Worm (Caenorhabditis elegans) whole organism, early embryonic: Measurements from ENCODE around the gene cdc-25.3.
A peak's percentile ranks its signal among the peaks of the same experiment; 100 is the strongest.

Experiments used
- B0310.2 ChIP-seq: sonication (generic microtip); optimal IDR thresholded peaks from 2 replicates; lab custom pipeline; 2016; ENCODE audit warnings: mild to moderate bottlenecking, missing genetic modification characterization, missing compliant biosample characterization
- F13C5.2 ChIP-seq: sonication (generic microtip); optimal IDR thresholded peaks from 2 replicates; lab custom pipeline; 2017; ENCODE audit warnings: mild to moderate bottlenecking, missing genetic modification characterization, inconsistent platforms, missing compliant biosample characterization
- aly-1 ChIP-seq: sonication (generic microtip); optimal IDR thresholded peaks from 2 replicates; lab custom pipeline; 2016; ENCODE audit warnings: missing genetic modification characterization, missing compliant biosample characterization
- ama-1 ChIP-seq: fragments of 150-350 bp; optimal IDR thresholded peaks from 2 replicates; lab custom pipeline; 2014
- ceh-13 ChIP-seq: fragments of 200-800 bp; sonication (Bioruptor generic); optimal IDR thresholded peaks from 2 replicates; lab custom pipeline; 2018; ENCODE audit warnings: mild to moderate bottlenecking, missing genetic modification characterization, missing compliant biosample characterization
- ceh-36 ChIP-seq: sonication (generic microtip); optimal IDR thresholded peaks from 2 replicates; lab custom pipeline; 2016; ENCODE audit warnings: missing genetic modification characterization, inconsistent platforms, missing compliant biosample characterization
- ets-7 ChIP-seq: sonication (generic microtip); optimal IDR thresholded peaks from 2 replicates; lab custom pipeline; 2016; ENCODE audit warnings: missing genotype, missing genetic modification characterization, missing compliant biosample characterization
- flt-1 ChIP-seq: fragments of 200-800 bp; sonication (Bioruptor generic); IDR thresholded peaks from 2 replicates; pipeline ENCODE4 v1.3.6; 2022; ENCODE audit warnings: missing genetic modification characterization, missing compliant biosample characterization
- hmbx-1 ChIP-seq: sonication (generic microtip); optimal IDR thresholded peaks from 2 replicates; lab custom pipeline; 2016; ENCODE audit warnings: mild to moderate bottlenecking, missing genetic modification characterization, missing compliant biosample characterization
- hmg-4 ChIP-seq: fragments of 200-800 bp; sonication (Bioruptor generic); optimal IDR thresholded peaks from 2 replicates; lab custom pipeline; 2018; ENCODE audit warnings: mild to moderate bottlenecking, missing genetic modification characterization, missing compliant biosample characterization
- hnd-1 ChIP-seq: sonication (generic microtip); optimal IDR thresholded peaks from 2 replicates; lab custom pipeline; 2016; ENCODE audit warnings: missing genetic modification characterization, missing compliant biosample characterization
- pes-1 ChIP-seq: fragments of 200-800 bp; sonication (Bioruptor generic); IDR thresholded peaks from 2 replicates; pipeline ENCODE4 v1.3.6; 2022; ENCODE audit warnings: missing genetic modification reagents, missing genetic modification characterization, missing compliant biosample characterization
- scrt-1 ChIP-seq: fragments of 200-800 bp; sonication (Bioruptor generic); IDR thresholded peaks from 2 replicates; pipeline ENCODE4 v1.3.6; 2022; ENCODE audit warnings: missing genetic modification characterization, missing compliant biosample characterization
- sea-1 ChIP-seq: fragments of 200-800 bp; sonication (Bioruptor generic); conservative IDR thresholded peaks from 2 replicates; pipeline ENCODE4 v1.3.6; 2022; ENCODE audit warnings: missing genetic modification characterization, missing compliant biosample characterization
- tbx-11 ChIP-seq: fragments of 200-800 bp; sonication (Bioruptor generic); IDR thresholded peaks from 2 replicates; pipeline ENCODE4 v1.3.6; 2022; ENCODE audit warnings: missing genetic modification characterization, missing compliant biosample characterization
- tbx-37 ChIP-seq: fragments of 200-800 bp; sonication (Bioruptor generic); conservative IDR thresholded peaks from 2 replicates; pipeline ENCODE4 v1.3.6; 2022; ENCODE audit warnings: missing genetic modification reagents, missing genetic modification characterization, missing compliant biosample characterization
- tra-4 ChIP-seq: sonication (generic microtip); optimal IDR thresholded peaks from 2 replicates; lab custom pipeline; 2017; ENCODE audit warnings: missing genetic modification characterization, missing compliant biosample characterization

Gene cdc-25.3

ce11 chrIII:8885150-8885549 is 32.6 kb downstream of the cdc-25.3 start, which contains the start of gene svop-1:
svop-1 (minus strand) TSS chrIII:8885488.
- no peak for TF ChIP-seq pes-1 (GFP tag; lab: Robert Waterston, UW)
- no peak for TF ChIP-seq ceh-13 (GFP tag; lab: Kevin White, UChicago)
- no peak for TF ChIP-seq ceh-36 (tag; lab: Kevin White, UChicago)
- no peak for TF ChIP-seq flt-1
- TF ChIP-seq tbx-11 (GFP tag; lab: Robert Waterston, UW) = no peak
- TF ChIP-seq sea-1 (GFP tag; lab: Robert Waterston, UW) = no peak
- no peak for TF ChIP-seq scrt-1 (GFP tag; lab: Robert Waterston, UW)
- no peak for TF ChIP-seq ama-1 (lab: Kevin White, UChicago)
- TF ChIP-seq tra-4 (tag; lab: Kevin White, UChicago) = no peak

ce11 chrIII:8882333-8882732 is 35.4 kb downstream of the cdc-25.3 start:
- no peak for TF ChIP-seq pes-1 (GFP tag; lab: Robert Waterston, UW)
- TF ChIP-seq tbx-37 (GFP tag; lab: Robert Waterston, UW) = no peak
- TF ChIP-seq flt-1 = no peak
- no peak for TF ChIP-seq ets-7
- no peak for TF ChIP-seq ama-1 (lab: Kevin White, UChicago)
- TF ChIP-seq ceh-13 (GFP tag; lab: Kevin White, UChicago) = no peak
- no peak for TF ChIP-seq B0310.2 (tag; lab: Kevin White, UChicago)
- no peak for TF ChIP-seq sea-1 (GFP tag; lab: Robert Waterston, UW)
- TF ChIP-seq hnd-1 (tag; lab: Kevin White, UChicago) = no peak
- TF ChIP-seq aly-1 (tag; lab: Kevin White, UChicago) = no peak
- TF ChIP-seq tbx-11 (GFP tag; lab: Robert Waterston, UW) = no peak

- TF ChIP-seq hmg-4 (GFP tag; lab: Kevin White, UChicago) = no peak
- TF ChIP-seq tbx-11 (GFP tag; lab: Robert Waterston, UW) = no peak
- TF ChIP-seq ets-7 = no peak
- TF ChIP-seq hnd-1 (tag; lab: Kevin White, UChicago) = no peak
- no peak for TF ChIP-seq pes-1 (GFP tag; lab: Robert Waterston, UW)
- no peak for TF ChIP-seq B0310.2 (tag; lab: Kevin White, UChicago)
- TF ChIP-seq ama-1 (lab: Kevin White, UChicago) = no peak
- TF ChIP-seq tbx-37 (GFP tag; lab: Robert Waterston, UW) = no peak
- no peak for TF ChIP-seq ceh-13 (GFP tag; lab: Kevin White, UChicago)
- TF ChIP-seq scrt-1 (GFP tag; lab: Robert Waterston, UW) = no peak
- no peak for TF ChIP-seq F13C5.2 (tag; lab: Kevin White, UChicago)
- no peak for TF ChIP-seq aly-1 (tag; lab: Kevin White, UChicago)
These were observed 38.8 kb downstream of the cdc-25.3 start for ce11 chrIII:8878960-8879359.

ce11 chrIII:8877002-8877401 is 40.7 kb downstream of the cdc-25.3 start, which contains the start of gene K01F9.2:
K01F9.2 (minus strand) TSS chrIII:8877128.
- TF ChIP-seq hnd-1 (tag; lab: Kevin White, UChicago) (no peak), tbx-37 (GFP tag; lab: Robert Waterston, UW) (no peak), aly-1 (tag; lab: Kevin White, UChicago) (no peak), tbx-11 (GFP tag; lab: Robert Waterston, UW) (no peak), scrt-1 (GFP tag; lab: Robert Waterston, UW) (no peak), pes-1 (GFP tag; lab: Robert Waterston, UW) (no peak), ama-1 (lab: Kevin White, UChicago) (no peak), B0310.2 (tag; lab: Kevin White, UChicago) (no peak), F13C5.2 (tag; lab: Kevin White, UChicago) (no peak), hmg-4 (GFP tag; lab: Kevin White, UChicago) (no peak), ceh-36 (tag; lab: Kevin White, UChicago) (no peak), hmbx-1 (tag; lab: Kevin White, UChicago) (no peak), flt-1 (no peak), sea-1 (GFP tag; lab: Robert Waterston, UW) (no peak), tra-4 (tag; lab: Kevin White, UChicago) (no peak), ets-7 (no peak), ceh-13 (GFP tag; lab: Kevin White, UChicago) (no peak)

- peak; percentile 59 for TF ChIP-seq F13C5.2 (tag; lab: Kevin White, UChicago)
- TF ChIP-seq tbx-11 (GFP tag; lab: Robert Waterston, UW) = no peak
- no peak for TF ChIP-seq hmbx-1 (tag; lab: Kevin White, UChicago)
- no peak for TF ChIP-seq hnd-1 (tag; lab: Kevin White, UChicago)
- peak; percentile 38; the same call in 1 of the 2 replicates for TF ChIP-seq pes-1 (GFP tag; lab: Robert Waterston, UW)
- TF ChIP-seq aly-1 (tag; lab: Kevin White, UChicago) = peak; percentile 46
- TF ChIP-seq hmg-4 (GFP tag; lab: Kevin White, UChicago) = peak; percentile 78
- TF ChIP-seq B0310.2 (tag; lab: Kevin White, UChicago) = peak; percentile 59
- 0 out of 2 replicates have a peak, but pooled peaks have one; percentile 51 for TF ChIP-seq sea-1 (GFP tag; lab: Robert Waterston, UW)
- TF ChIP-seq ceh-36 (tag; lab: Kevin White, UChicago) = no peak
- no peak for TF ChIP-seq ceh-13 (GFP tag; lab: Kevin White, UChicago)
- TF ChIP-seq ets-7 = no peak
- TF ChIP-seq flt-1 = peak; percentile 37
These were observed 43.6 kb downstream of the cdc-25.3 start for ce11 chrIII:8873990-8874668.

ce11 chrIII:8873045-8873457 is 44.7 kb downstream of the cdc-25.3 start:
- TF ChIP-seq hmg-4 (GFP tag; lab: Kevin White, UChicago) = peak; percentile 33
- TF ChIP-seq ceh-13 (GFP tag; lab: Kevin White, UChicago) = no peak

ce11 chrIII:8869663-8870062 is 48.1 kb downstream of the cdc-25.3 start:
- no peak for TF ChIP-seq aly-1 (tag; lab: Kevin White, UChicago)
- TF ChIP-seq flt-1 = no peak
- no peak for TF ChIP-seq ceh-36 (tag; lab: Kevin White, UChicago)
- no peak for TF ChIP-seq tra-4 (tag; lab: Kevin White, UChicago)
- TF ChIP-seq ceh-13 (GFP tag; lab: Kevin White, UChicago) = no peak
- no peak for TF ChIP-seq tbx-37 (GFP tag; lab: Robert Waterston, UW)
- no peak for TF ChIP-seq B0310.2 (tag; lab: Kevin White, UChicago)
- no peak for TF ChIP-seq hmg-4 (GFP tag; lab: Kevin White, UChicago)
- TF ChIP-seq hnd-1 (tag; lab: Kevin White, UChicago) = no peak
- no peak for TF ChIP-seq pes-1 (GFP tag; lab: Robert Waterston, UW)
- TF ChIP-seq F13C5.2 (tag; lab: Kevin White, UChicago) = no peak
- TF ChIP-seq sea-1 (GFP tag; lab: Robert Waterston, UW) = no peak
- TF ChIP-seq scrt-1 (GFP tag; lab: Robert Waterston, UW) = no peak
- TF ChIP-seq ama-1 (lab: Kevin White, UChicago) = no peak
- TF ChIP-seq ets-7 = no peak
- no peak for TF ChIP-seq hmbx-1 (tag; lab: Kevin White, UChicago)
- TF ChIP-seq tbx-11 (GFP tag; lab: Robert Waterston, UW) = no peak
